Worm (Caenorhabditis elegans): Measurements from ENCODE around the gene scl-27.

- TF ChIP-seq hlh-1 (tag; optimal IDR thresholded peaks at IDR 0.05) = no peak
- TF ChIP-seq elt-3 (tag; optimal IDR thresholded peaks at IDR 0.05) = no peak
Measured at ce11 chrV:446988-447387, 47.2 kb downstream of the scl-27 start.

All from whole organism, mixed stage, embryonic.